Worm (Caenorhabditis elegans) whole organism, L2 larva: ENCODE results near the gene K01D12.7.
A peak's percentile ranks its signal among the peaks of the same experiment; 100 is the strongest.

Experiments used
- C34F6.9 ChIP-seq: fragments of 150-350 bp; optimal IDR thresholded peaks from 2 replicates; lab custom pipeline; 2014; ENCODE audit warnings: missing biosample characterization, missing genetic modification characterization
- F13H6.1 ChIP-seq: sonication (generic microtip); optimal IDR thresholded peaks from 2 replicates; lab custom pipeline; 2016; ENCODE audit warnings: missing genetic modification characterization, missing compliant biosample characterization
- R02D3.7 ChIP-seq: fragments of 150-350 bp; optimal IDR thresholded peaks from 2 replicates; lab custom pipeline; 2014; ENCODE audit warnings: missing biosample characterization, missing genetic modification characterization
- Y55F3AM.14 ChIP-seq: fragments of 200-800 bp; sonication (Bioruptor generic); optimal IDR thresholded peaks from 2 replicates; lab custom pipeline; 2018; ENCODE audit warnings: mild to moderate bottlenecking, missing genetic modification characterization, missing compliant biosample characterization
- alr-1 ChIP-seq: fragments of 150-350 bp; optimal IDR thresholded peaks from 2 replicates; lab custom pipeline; 2014; ENCODE audit warnings: missing biosample characterization, missing genetic modification characterization
- aly-2 ChIP-seq: fragments of 150-350 bp; optimal IDR thresholded peaks from 2 replicates; lab custom pipeline; 2014; ENCODE audit warnings: missing biosample characterization, missing genetic modification characterization
- ama-1 ChIP-seq: fragments of 150-350 bp; optimal IDR thresholded peaks from 2 replicates; lab custom pipeline; 2018; ENCODE audit warnings: inconsistent platforms
- blmp-1 ChIP-seq: sonication (generic microtip); optimal IDR thresholded peaks from 2 replicates; lab custom pipeline; 2017; ENCODE audit warnings: missing genetic modification characterization, mild to moderate bottlenecking, missing compliant biosample characterization, antibody characterized with exemption, moderate library complexity; ENCODE audit not compliant: insufficient read depth
- crh-2 ChIP-seq: sonication (generic microtip); optimal IDR thresholded peaks from 2 replicates; lab custom pipeline; 2017; ENCODE audit warnings: missing biosample characterization, missing genetic modification characterization
- dmd-4 ChIP-seq: sonication (generic microtip); optimal IDR thresholded peaks from 2 replicates; lab custom pipeline; 2017; ENCODE audit warnings: missing biosample characterization, missing genetic modification characterization
- egl-27 ChIP-seq: sonication (generic microtip); optimal IDR thresholded peaks from 3 replicates; lab custom pipeline; 2017; ENCODE audit warnings: missing biosample characterization, missing genetic modification reagents, missing genetic modification characterization
- elt-1 ChIP-seq: fragments of 150-350 bp; optimal IDR thresholded peaks from 2 replicates; lab custom pipeline; 2014; ENCODE audit warnings: missing biosample characterization, missing genetic modification characterization
- fos-1 ChIP-seq: fragments of 150-350 bp; optimal IDR thresholded peaks from 2 replicates; lab custom pipeline; 2014; ENCODE audit warnings: missing biosample characterization, missing genetic modification characterization
- lin-11 ChIP-seq: fragments of 150-350 bp; sonication (generic microtip); optimal IDR thresholded peaks from 2 replicates; lab custom pipeline; 2014; ENCODE audit warnings: missing biosample characterization, missing genetic modification characterization, inconsistent platforms, mixed read lengths
- lin-39 ChIP-seq: fragments of 150-350 bp; optimal IDR thresholded peaks from 2 replicates; lab custom pipeline; 2014; ENCODE audit warnings: missing biosample characterization, missing genetic modification reagents, missing genetic modification characterization
- lsy-2 ChIP-seq, 2 experiments: fragments of 150-350 bp in 1 of 2; sonication (generic microtip) in 1 of 2; optimal IDR thresholded peaks; 2 replicates each; lab custom pipeline; 2014 to 2017; ENCODE audit warnings: missing biosample characterization in 2 of 2, missing genetic modification characterization in 2 of 2
- mbf-1 ChIP-seq: sonication (generic microtip); optimal IDR thresholded peaks from 2 replicates; lab custom pipeline; 2017; ENCODE audit warnings: missing biosample characterization, missing genetic modification characterization
- mdl-1 ChIP-seq, 2 experiments: fragments of 150-350 bp in 1 of 2; sonication (generic microtip) in 1 of 2; optimal IDR thresholded peaks; 2 replicates each; lab custom pipeline; 2017; ENCODE audit warnings: missing biosample characterization in 2 of 2, missing genetic modification characterization in 2 of 2
- nhr-10 ChIP-seq: sonication (generic microtip); optimal IDR thresholded peaks from 2 replicates; lab custom pipeline; 2017; ENCODE audit warnings: missing biosample characterization, missing genetic modification characterization
- nhr-11 ChIP-seq: fragments of 150-350 bp; optimal IDR thresholded peaks from 2 replicates; lab custom pipeline; 2014; ENCODE audit warnings: missing biosample characterization, missing genetic modification characterization
- nhr-12 ChIP-seq: fragments of 150-350 bp; optimal IDR thresholded peaks from 2 replicates; lab custom pipeline; 2014; ENCODE audit warnings: missing biosample characterization, missing genetic modification characterization
- nhr-129 ChIP-seq: fragments of 150-350 bp; optimal IDR thresholded peaks from 2 replicates; lab custom pipeline; 2014; ENCODE audit warnings: missing biosample characterization, missing genetic modification characterization
- nhr-23 ChIP-seq: fragments of 150-350 bp; optimal IDR thresholded peaks from 2 replicates; lab custom pipeline; 2014; ENCODE audit warnings: missing biosample characterization, missing genetic modification reagents, missing genetic modification characterization
- nhr-77 ChIP-seq: fragments of 150-350 bp; optimal IDR thresholded peaks from 2 replicates; lab custom pipeline; 2014; ENCODE audit warnings: missing biosample characterization, missing genetic modification characterization
- peb-1 ChIP-seq: fragments of 150-350 bp; optimal IDR thresholded peaks from 2 replicates; lab custom pipeline; 2014; ENCODE audit warnings: missing biosample characterization, missing genetic modification characterization
- sem-4 ChIP-seq: fragments of 150-350 bp; optimal IDR thresholded peaks from 2 replicates; lab custom pipeline; 2014; ENCODE audit warnings: missing biosample characterization, missing genetic modification reagents, missing genetic modification characterization
- sma-3 ChIP-seq: sonication (generic microtip); optimal IDR thresholded peaks from 2 replicates; lab custom pipeline; 2016; ENCODE audit warnings: missing genetic modification reagents, missing genetic modification characterization, missing compliant biosample characterization
- sma-9 ChIP-seq, 2 experiments: fragments of 150-350 bp in 1 of 2; sonication (generic microtip) in 1 of 2; optimal IDR thresholded peaks; 2 replicates each; lab custom pipeline; 2014 to 2016; ENCODE audit warnings: missing genetic modification characterization in 2 of 2, mild to moderate bottlenecking in 1 of 2, missing biosample characterization in 1 of 2, missing compliant biosample characterization in 1 of 2, missing genetic modification reagents in 1 of 2, moderate library complexity in 1 of 2
- snpc-4 ChIP-seq: fragments of 150-350 bp; optimal IDR thresholded peaks from 2 replicates; lab custom pipeline; 2014; ENCODE audit warnings: missing biosample characterization, missing genetic modification characterization
- unc-39 ChIP-seq: fragments of 150-350 bp; optimal IDR thresholded peaks from 2 replicates; lab custom pipeline; 2014; ENCODE audit warnings: missing biosample characterization, missing genetic modification characterization
- unc-55 ChIP-seq: fragments of 150-350 bp; sonication (generic microtip); optimal IDR thresholded peaks from 3 replicates; lab custom pipeline; 2014; ENCODE audit warnings: missing biosample characterization, missing genetic modification reagents, missing genetic modification characterization
- unc-62 ChIP-seq: fragments of 150-350 bp; optimal IDR thresholded peaks from 2 replicates; lab custom pipeline; 2014; ENCODE audit warnings: missing biosample characterization, missing genetic modification reagents, missing genetic modification characterization
- zag-1 ChIP-seq: fragments of 150-350 bp; optimal IDR thresholded peaks from 2 replicates; lab custom pipeline; 2014; ENCODE audit warnings: missing biosample characterization, missing genetic modification characterization
- ztf-4 ChIP-seq: fragments of 150-350 bp; optimal IDR thresholded peaks from 2 replicates; lab custom pipeline; 2014; ENCODE audit warnings: missing biosample characterization, missing genetic modification characterization

Gene K01D12.7

ce11 chrV:12408525-12408924, 7.2 kb upstream of the K01D12.7 start, which contains the start of gene cdr-4:
TSS of gene cdr-4 (minus strand) at chrV:12408625.
- TF ChIP-seq lsy-2 (tag; optimal IDR thresholded peaks at IDR 0.05; lab: Kevin White, UChicago) (no peak), unc-39 (no peak), ztf-4 (tag; lab: Kevin White, UChicago) (no peak), nhr-77 (no peak), nhr-129 (tag; lab: Kevin White, UChicago) (no peak), peb-1 (tag; lab: Kevin White, UChicago) (no peak)
- TF ChIP-seq, all 48 proteins: peak for 0

ce11 chrV:12406514-12406913, 5.2 kb upstream of the K01D12.7 start:
- TF ChIP-seq crh-2 = no peak

ce11 chrV:12405929-12406328, 4.6 kb upstream of the K01D12.7 start, which contains the start of gene K01D12.10:
TSS of gene K01D12.10 (plus strand) at chrV:12406229.
- TF ChIP-seq Y55F3AM.14 (GFP tag; lab: Kevin White, UChicago) (no peak), C34F6.9 (no peak), mbf-1 (no peak), nhr-23 (tag; lab: Kevin White, UChicago) (no peak), nhr-11 (tag; lab: Kevin White, UChicago) (no peak), aly-2 (no peak), peb-1 (tag; lab: Kevin White, UChicago) (no peak), fos-1 (tag; lab: Kevin White, UChicago) (no peak), crh-2 (no peak), snpc-4 (tag; lab: Kevin White, UChicago) (no peak)
- TF ChIP-seq, all 48 proteins: peak for 0

ce11 chrV:12404544-12404943, 3.3 kb upstream of the K01D12.7 start, which contains the start of gene K01D12.9:
TSS of gene K01D12.9 (minus strand) at chrV:12404644.
- TF ChIP-seq snpc-4 (tag; lab: Kevin White, UChicago) = no peak

ce11 chrV:12402355-12402754, 1.1 kb upstream of the K01D12.7 start, which contains the start of gene K01D12.8:
TSS of gene K01D12.8 (plus strand) at chrV:12402655.
- TF ChIP-seq sma-3 (GFP tag; lab: Kevin White, UChicago) (no peak), egl-27 (tag; lab: Kevin White, UChicago) (no peak), F13H6.1 (no peak), fos-1 (tag; lab: Kevin White, UChicago) (no peak), peb-1 (tag; lab: Kevin White, UChicago) (no peak), snpc-4 (tag; lab: Kevin White, UChicago) (no peak), alr-1 (tag; lab: Kevin White, UChicago) (no peak), elt-1 (tag; lab: Kevin White, UChicago) (no peak), nhr-10 (tag; lab: Kevin White, UChicago) (no peak), mdl-1 (tag; optimal IDR thresholded peaks at IDR 0.05; lab: Kevin White, UChicago) (no peak), ama-1 (lab: Kevin White, UChicago) (no peak), blmp-1 (tag; lab: Kevin White, UChicago) (no peak), dmd-4 (tag; lab: Kevin White, UChicago) (no peak), nhr-12 (tag; lab: Kevin White, UChicago) (no peak), Y55F3AM.14 (GFP tag; lab: Kevin White, UChicago) (no peak), R02D3.7 (tag; lab: Kevin White, UChicago) (no peak)

ce11 chrV:12400677-12401236, 526 bp downstream of the K01D12.7 start, which contains the start of the genes K01D12.20 and miga-1:
TSS of gene K01D12.20 (minus strand) at chrV:12400814.
TSS of gene miga-1 (minus strand) at chrV:12400859.
- TF ChIP-seq R02D3.7 (tag; lab: Kevin White, UChicago) (peak; percentile 89), nhr-129 (tag; lab: Kevin White, UChicago) (peak; percentile 13), crh-2 (peak; percentile 9), unc-62 (GFP tag; lab: Kevin White, UChicago) (no peak), sma-9 (GFP tag; optimal IDR thresholded peaks at IDR 0.05; lab: Kevin White, UChicago) (peak; percentile 61), sma-9 (tag; optimal IDR thresholded peaks at IDR 0.05; lab: Kevin White, UChicago) (no peak), zag-1 (no peak), peb-1 (tag; lab: Kevin White, UChicago) (no peak), aly-2 (no peak), sma-3 (GFP tag; lab: Kevin White, UChicago) (no peak), nhr-11 (tag; lab: Kevin White, UChicago) (no peak), lin-11 (no peak), unc-55 (GFP tag; lab: Kevin White, UChicago) (peak; percentile 54), C34F6.9 (peak; percentile 57), sem-4 (tag; lab: Kevin White, UChicago) (peak; percentile 12), lin-39 (tag; lab: Kevin White, UChicago) (no peak), lsy-2 (tag; optimal IDR thresholded peaks at IDR 0.05; lab: Kevin White, UChicago) (peak in 1 of 2 experiments; percentile 65)
- TF ChIP-seq, all 48 proteins: peak for 8
